Fruit fly (Drosophila melanogaster) whole organism, prepupa: Measurements from ENCODE around the gene CG3348.

Experiments used
- Blimp-1 ChIP-seq: fragments of 200-800 bp; sonication (Bioruptor generic); optimal IDR thresholded peaks from 3 replicates; lab custom pipeline; 2017; ENCODE audit warnings: missing biosample characterization, missing genetic modification characterization, mild to moderate bottlenecking, moderate library complexity, missing genetic modification reagents
- CG10631 ChIP-seq: fragments of 200-800 bp; sonication (Bioruptor generic); optimal IDR thresholded peaks from 2 replicates; lab custom pipeline; 2016; ENCODE audit warnings: missing biosample characterization, missing genetic modification characterization
- CG10669 ChIP-seq: fragments of 200-800 bp; sonication (Bioruptor generic); optimal IDR thresholded peaks from 3 replicates; lab custom pipeline; 2018; ENCODE audit warnings: missing biosample characterization, mild to moderate bottlenecking, missing genetic modification characterization, moderate library complexity
- CG11762 ChIP-seq: fragments of 200-800 bp; sonication (Bioruptor generic); optimal IDR thresholded peaks from 3 replicates; lab custom pipeline; 2016; ENCODE audit warnings: missing biosample characterization, missing genetic modification characterization; ENCODE audit not compliant: insufficient read depth
- CG11902 ChIP-seq: fragments of 200-800 bp; sonication (Bioruptor generic); optimal IDR thresholded peaks from 3 replicates; lab custom pipeline; 2016; ENCODE audit warnings: missing biosample characterization, missing genetic modification characterization
- CG15336 ChIP-seq: fragments of 200-800 bp; sonication (Bioruptor generic); IDR thresholded peaks from 2 replicates; pipeline ENCODE4 v1.3.6; 2022; ENCODE audit warnings: missing biosample characterization, missing genetic modification characterization
- CG16779 ChIP-seq: fragments of 200-800 bp; sonication (Bioruptor generic); optimal IDR thresholded peaks from 3 replicates; lab custom pipeline; 2017; ENCODE audit warnings: missing biosample characterization, mild to moderate bottlenecking, missing genetic modification characterization
- CG3032 ChIP-seq: fragments of 200-800 bp; optimal IDR thresholded peaks from 2 replicates; lab custom pipeline; 2019; ENCODE audit warnings: missing biosample characterization, mild to moderate bottlenecking, missing genetic modification characterization, moderate library complexity
- CG31627 ChIP-seq: fragments of 200-800 bp; sonication (Bioruptor generic); optimal IDR thresholded peaks from 3 replicates; lab custom pipeline; 2016; ENCODE audit warnings: missing biosample characterization, missing genetic modification characterization
- CG32006 ChIP-seq: fragments of 200-800 bp; sonication (Bioruptor generic); optimal IDR thresholded peaks from 3 replicates; lab custom pipeline; 2017; ENCODE audit warnings: missing biosample characterization, mild to moderate bottlenecking, missing genetic modification characterization
- CG3919 ChIP-seq: fragments of 200-800 bp; sonication (Bioruptor generic); optimal IDR thresholded peaks from 3 replicates; lab custom pipeline; 2016; ENCODE audit warnings: missing biosample characterization, missing genetic modification characterization
- CG6163 ChIP-seq: fragments of 200-800 bp; sonication (Bioruptor generic); IDR thresholded peaks from 3 replicates; pipeline ENCODE4 v1.3.6; 2022; ENCODE audit warnings: missing biosample characterization, missing genetic modification characterization
- CG6792 ChIP-seq: fragments of 200-800 bp; sonication (Bioruptor generic); optimal IDR thresholded peaks from 3 replicates; lab custom pipeline; 2016; ENCODE audit warnings: missing biosample characterization, missing genetic modification characterization
- CG6808 ChIP-seq: fragments of 200-800 bp; sonication (Bioruptor generic); optimal IDR thresholded peaks from 3 replicates; lab custom pipeline; 2017; ENCODE audit warnings: missing biosample characterization, missing genetic modification characterization, mild to moderate bottlenecking, moderate library complexity, missing genetic modification reagents
- CG7368 ChIP-seq: fragments of 200-800 bp; sonication (Bioruptor generic); optimal IDR thresholded peaks from 3 replicates; lab custom pipeline; 2016; ENCODE audit warnings: missing biosample characterization, missing genetic modification characterization
- CG8119 ChIP-seq: fragments of 200-800 bp; sonication (Bioruptor generic); IDR thresholded peaks from 3 replicates; pipeline ENCODE4 v1.3.6; 2022; ENCODE audit warnings: missing biosample characterization, missing genetic modification characterization
- CG8319 ChIP-seq: fragments of 200-800 bp; sonication (Bioruptor generic); optimal IDR thresholded peaks from 3 replicates; lab custom pipeline; 2016; ENCODE audit warnings: missing biosample characterization, missing genetic modification characterization
- CG8632 ChIP-seq: fragments of 200-800 bp; sonication (Bioruptor generic); optimal IDR thresholded peaks from 3 replicates; lab custom pipeline; 2016; ENCODE audit warnings: missing biosample characterization, missing genetic modification characterization
- CG9139 ChIP-seq: fragments of 200-800 bp; sonication (Bioruptor generic); optimal IDR thresholded peaks from 3 replicates; lab custom pipeline; 2017; ENCODE audit warnings: missing biosample characterization, mild to moderate bottlenecking, missing genetic modification characterization
- Eip78C ChIP-seq: fragments of 200-800 bp; sonication (Bioruptor generic); peaks from one replicate; lab custom pipeline; 2016; ENCODE audit warnings: missing biosample characterization, missing genetic modification characterization
- Eip93F ChIP-seq: fragments of 200-800 bp; sonication (Bioruptor generic); optimal IDR thresholded peaks from 2 replicates; lab custom pipeline; 2016; ENCODE audit warnings: missing biosample characterization, mild to moderate bottlenecking, missing genetic modification characterization
- Ets21C ChIP-seq: fragments of 200-800 bp; sonication (Bioruptor generic); optimal IDR thresholded peaks from 3 replicates; lab custom pipeline; 2016; ENCODE audit warnings: missing biosample characterization, missing genetic modification characterization
- Ets96B ChIP-seq: fragments of 200-800 bp; optimal IDR thresholded peaks from 2 replicates; lab custom pipeline; 2019; ENCODE audit warnings: missing biosample characterization, mild to moderate bottlenecking, missing genetic modification characterization, moderate library complexity
- Gug ChIP-seq: fragments of 200-800 bp; sonication (Bioruptor generic); IDR thresholded peaks from 2 replicates; pipeline ENCODE4 v1.3.6; 2022; ENCODE audit warnings: missing biosample characterization, missing genetic modification characterization
- Hr38 ChIP-seq: sonication (Bioruptor generic); optimal IDR thresholded peaks from 2 replicates; lab custom pipeline; 2016; ENCODE audit warnings: missing biosample characterization, missing genetic modification characterization
- Hr4 ChIP-seq: fragments of 200-800 bp; sonication (Bioruptor generic); optimal IDR thresholded peaks from 3 replicates; lab custom pipeline; 2016; ENCODE audit warnings: missing biosample characterization, missing genetic modification characterization
- Lpt ChIP-seq: fragments of 200-800 bp; sonication (Bioruptor generic); optimal IDR thresholded peaks from 3 replicates; lab custom pipeline; 2016; ENCODE audit warnings: missing biosample characterization, missing genetic modification characterization
- Met ChIP-seq: fragments of 200-800 bp; sonication (Bioruptor generic); optimal IDR thresholded peaks from 3 replicates; lab custom pipeline; 2016; ENCODE audit warnings: missing biosample characterization, missing genetic modification characterization
- OdsH ChIP-seq: fragments of 200-800 bp; sonication (Bioruptor generic); optimal IDR thresholded peaks from 3 replicates; lab custom pipeline; 2016; ENCODE audit warnings: missing biosample characterization, missing genetic modification characterization
- Sox14 ChIP-seq: fragments of 200-800 bp; sonication (Bioruptor generic); optimal IDR thresholded peaks from 3 replicates; lab custom pipeline; 2016; ENCODE audit warnings: missing biosample characterization, missing genetic modification characterization
- Sox15 ChIP-seq: fragments of 200-800 bp; sonication (Bioruptor generic); optimal IDR thresholded peaks from 3 replicates; lab custom pipeline; 2016; ENCODE audit warnings: missing biosample characterization, missing genetic modification characterization
- achi ChIP-seq: fragments of 200-800 bp; sonication (Bioruptor generic); optimal IDR thresholded peaks from 3 replicates; lab custom pipeline; 2016; ENCODE audit warnings: missing biosample characterization, missing genetic modification characterization
- acj6 ChIP-seq: fragments of 200-800 bp; sonication (Bioruptor generic); optimal IDR thresholded peaks from 3 replicates; lab custom pipeline; 2016; ENCODE audit warnings: missing biosample characterization, missing genetic modification characterization
- cyc ChIP-seq: fragments of 200-800 bp; sonication (Bioruptor generic); optimal IDR thresholded peaks from 3 replicates; lab custom pipeline; 2016; ENCODE audit warnings: missing biosample characterization, missing genetic modification characterization
- dsx ChIP-seq: fragments of 200-800 bp; optimal IDR thresholded peaks from 3 replicates; lab custom pipeline; 2019; ENCODE audit warnings: missing biosample characterization, mild to moderate bottlenecking, missing genetic modification characterization, moderate library complexity; ENCODE audit not compliant: poor library complexity, severe bottlenecking
- fd59A ChIP-seq: fragments of 200-800 bp; sonication (Bioruptor generic); optimal IDR thresholded peaks from 2 replicates; lab custom pipeline; 2017; ENCODE audit warnings: missing biosample characterization, mild to moderate bottlenecking, missing genetic modification characterization, missing genetic modification reagents
- fd85E ChIP-seq: fragments of 200-800 bp; sonication (Bioruptor generic); optimal IDR thresholded peaks from 3 replicates; lab custom pipeline; 2016; ENCODE audit warnings: missing biosample characterization, missing genetic modification characterization
- fkh ChIP-seq: fragments of 200-800 bp; sonication (Bioruptor generic); optimal IDR thresholded peaks from 3 replicates; lab custom pipeline; 2017; ENCODE audit warnings: missing biosample characterization, mild to moderate bottlenecking, missing genetic modification characterization, moderate library complexity
- lz ChIP-seq: fragments of 200-800 bp; sonication (Bioruptor generic); optimal IDR thresholded peaks from 3 replicates; lab custom pipeline; 2016; ENCODE audit warnings: missing biosample characterization, missing genetic modification characterization
- pdm3 ChIP-seq: fragments of 200-800 bp; sonication (Bioruptor generic); optimal IDR thresholded peaks from 3 replicates; lab custom pipeline; 2016; ENCODE audit warnings: missing biosample characterization, missing genetic modification characterization
- spab ChIP-seq: fragments of 200-800 bp; sonication (Bioruptor generic); optimal IDR thresholded peaks from 2 replicates; lab custom pipeline; 2017; ENCODE audit warnings: missing biosample characterization, mild to moderate bottlenecking, missing genetic modification characterization, missing genetic modification reagents
- svp ChIP-seq: fragments of 200-800 bp; sonication (Bioruptor generic); peaks from one replicate; lab custom pipeline; 2016; ENCODE audit warnings: missing biosample characterization, missing genetic modification characterization
- vri ChIP-seq: fragments of 200-800 bp; sonication (Bioruptor generic); optimal IDR thresholded peaks from 3 replicates; lab custom pipeline; 2016; ENCODE audit warnings: missing biosample characterization, mild to moderate bottlenecking, missing genetic modification characterization

CG3348 gene

dm6 chr3R:27282286-27282685, 9.7 kb downstream of the CG3348 start, which contains the start of gene mrt (continued):
- TF ChIP-seq dsx (GFP tag; lab: Kevin White, UChicago) (peak; percentile 31), fd85E (no peak), CG6808 (GFP tag; lab: Kevin White, UChicago) (peak; percentile 39), CG32006 (peak; percentile 76), Sox14 (GFP tag; lab: Kevin White, UChicago) (peak; percentile 59), Ets21C (peak; percentile 47), CG11762 (GFP tag; lab: Kevin White, UChicago) (peak; percentile 44), CG6792 (peak; percentile 50), svp (GFP tag; lab: Kevin White, UChicago) (peak; percentile 71), CG11902 (GFP tag; lab: Kevin White, UChicago) (peak; percentile 29), CG15336 (GFP tag; lab: Robert Waterston, UW) (peak; percentile 60), CG8632 (GFP tag; lab: Kevin White, UChicago) (peak; percentile 37), Lpt (GFP tag; lab: Kevin White, UChicago) (no peak), Hr38 (GFP tag; lab: Kevin White, UChicago) (no peak), Hr4 (GFP tag; lab: Kevin White, UChicago) (peak; percentile 72), CG8319 (no peak), CG6163 (GFP tag; lab: Robert Waterston, UW) (0 out of 3 replicates have a peak, but pooled peaks have one; percentile 50), achi (GFP tag; lab: Kevin White, UChicago) (peak; percentile 50), CG7368 (GFP tag; lab: Kevin White, UChicago) (peak; percentile 15), acj6 (GFP tag; lab: Kevin White, UChicago) (peak; percentile 53), Eip78C (GFP tag; lab: Kevin White, UChicago) (peak; percentile 92), CG10631 (GFP tag; lab: Kevin White, UChicago) (peak; percentile 54), CG3919 (GFP tag; lab: Kevin White, UChicago) (peak; percentile 40), fd59A (GFP tag; lab: Kevin White, UChicago) (peak; percentile 26), CG31627 (GFP tag; lab: Kevin White, UChicago) (peak; percentile 67), Ets96B (tag; lab: Kevin White, UChicago) (peak; percentile 25)

- TF ChIP-seq Lpt (GFP tag; lab: Kevin White, UChicago) (no peak), CG10631 (GFP tag; lab: Kevin White, UChicago) (no peak), Sox14 (GFP tag; lab: Kevin White, UChicago) (no peak), spab (no peak), CG3919 (GFP tag; lab: Kevin White, UChicago) (no peak), cyc (GFP tag; lab: Kevin White, UChicago) (no peak), Eip78C (GFP tag; lab: Kevin White, UChicago) (no peak), vri (GFP tag; lab: Kevin White, UChicago) (no peak), CG31627 (GFP tag; lab: Kevin White, UChicago) (no peak), fd85E (no peak), Hr38 (GFP tag; lab: Kevin White, UChicago) (no peak), CG8632 (GFP tag; lab: Kevin White, UChicago) (no peak), CG32006 (no peak), lz (GFP tag; lab: Kevin White, UChicago) (no peak), CG16779 (tag; lab: Kevin White, UChicago) (no peak), pdm3 (GFP tag; lab: Kevin White, UChicago) (no peak), CG9139 (GFP tag; lab: Kevin White, UChicago) (no peak), Eip93F (GFP tag; lab: Kevin White, UChicago) (no peak), CG10669 (GFP tag; lab: Kevin White, UChicago) (no peak), Sox15 (GFP tag; lab: Kevin White, UChicago) (no peak)
- TF ChIP-seq, all 60 proteins: peak for 0
Measured at dm6 chr3R:27281811-27282131, 10.2 kb downstream of the CG3348 start.

dm6 chr3R:27281022-27281810, 10.8 kb downstream of the CG3348 start:
- TF ChIP-seq Lpt (GFP tag; lab: Kevin White, UChicago) (peak; percentile 95), Blimp-1 (GFP tag; lab: Kevin White, UChicago) (peak; percentile 79), CG6792 (peak; percentile 97), achi (GFP tag; lab: Kevin White, UChicago) (peak; percentile 97), fkh (GFP tag; lab: Kevin White, UChicago) (peak; percentile 80), OdsH (GFP tag; lab: Kevin White, UChicago) (peak; percentile 98), CG6808 (GFP tag; lab: Kevin White, UChicago) (peak; percentile 93), Gug (GFP tag; lab: Robert Waterston, UW) (peak; percentile 96), CG3032 (tag; lab: Kevin White, UChicago) (peak; percentile 92), acj6 (GFP tag; lab: Kevin White, UChicago) (peak; percentile 97), pdm3 (GFP tag; lab: Kevin White, UChicago) (peak; percentile 98), CG6163 (GFP tag; lab: Robert Waterston, UW) (peak; percentile 98), CG8119 (GFP tag; lab: Robert Waterston, UW) (peak; percentile 98), CG32006 (peak; percentile 98), fd59A (GFP tag; lab: Kevin White, UChicago) (peak; percentile 96), Sox14 (GFP tag; lab: Kevin White, UChicago) (peak; percentile 99), Eip93F (GFP tag; lab: Kevin White, UChicago) (peak; percentile 53), CG16779 (tag; lab: Kevin White, UChicago) (peak; percentile 96), CG9139 (GFP tag; lab: Kevin White, UChicago) (peak; percentile 87), Met (peak; percentile 97)
